Worm (Caenorhabditis elegans) whole organism, early embryonic: ENCODE measurements around the gene algn-8.
"Not testable (repeated sequence)": the region's sequence is repeated elsewhere in the genome, so short reads cannot be mapped to it uniquely, and the experiment has no call there.

Experiments used
- B0310.2 ChIP-seq: sonication (generic microtip); optimal IDR thresholded peaks from 2 replicates; lab custom pipeline; 2016; ENCODE audit warnings: mild to moderate bottlenecking, missing genetic modification characterization, missing compliant biosample characterization
- F13C5.2 ChIP-seq: sonication (generic microtip); optimal IDR thresholded peaks from 2 replicates; lab custom pipeline; 2017; ENCODE audit warnings: mild to moderate bottlenecking, missing genetic modification characterization, inconsistent platforms, missing compliant biosample characterization
- aly-1 ChIP-seq: sonication (generic microtip); optimal IDR thresholded peaks from 2 replicates; lab custom pipeline; 2016; ENCODE audit warnings: missing genetic modification characterization, missing compliant biosample characterization
- ama-1 ChIP-seq: fragments of 150-350 bp; optimal IDR thresholded peaks from 2 replicates; lab custom pipeline; 2014
- ceh-13 ChIP-seq: fragments of 200-800 bp; sonication (Bioruptor generic); optimal IDR thresholded peaks from 2 replicates; lab custom pipeline; 2018; ENCODE audit warnings: mild to moderate bottlenecking, missing genetic modification characterization, missing compliant biosample characterization
- ceh-36 ChIP-seq: sonication (generic microtip); optimal IDR thresholded peaks from 2 replicates; lab custom pipeline; 2016; ENCODE audit warnings: missing genetic modification characterization, inconsistent platforms, missing compliant biosample characterization
- ets-7 ChIP-seq: sonication (generic microtip); optimal IDR thresholded peaks from 2 replicates; lab custom pipeline; 2016; ENCODE audit warnings: missing genotype, missing genetic modification characterization, missing compliant biosample characterization
- flt-1 ChIP-seq: fragments of 200-800 bp; sonication (Bioruptor generic); IDR thresholded peaks from 2 replicates; pipeline ENCODE4 v1.3.6; 2022; ENCODE audit warnings: missing genetic modification characterization, missing compliant biosample characterization
- hmbx-1 ChIP-seq: sonication (generic microtip); optimal IDR thresholded peaks from 2 replicates; lab custom pipeline; 2016; ENCODE audit warnings: mild to moderate bottlenecking, missing genetic modification characterization, missing compliant biosample characterization
- hmg-4 ChIP-seq: fragments of 200-800 bp; sonication (Bioruptor generic); optimal IDR thresholded peaks from 2 replicates; lab custom pipeline; 2018; ENCODE audit warnings: mild to moderate bottlenecking, missing genetic modification characterization, missing compliant biosample characterization
- hnd-1 ChIP-seq: sonication (generic microtip); optimal IDR thresholded peaks from 2 replicates; lab custom pipeline; 2016; ENCODE audit warnings: missing genetic modification characterization, missing compliant biosample characterization
- pes-1 ChIP-seq: fragments of 200-800 bp; sonication (Bioruptor generic); IDR thresholded peaks from 2 replicates; pipeline ENCODE4 v1.3.6; 2022; ENCODE audit warnings: missing genetic modification reagents, missing genetic modification characterization, missing compliant biosample characterization
- scrt-1 ChIP-seq: fragments of 200-800 bp; sonication (Bioruptor generic); IDR thresholded peaks from 2 replicates; pipeline ENCODE4 v1.3.6; 2022; ENCODE audit warnings: missing genetic modification characterization, missing compliant biosample characterization
- sea-1 ChIP-seq: fragments of 200-800 bp; sonication (Bioruptor generic); conservative IDR thresholded peaks from 2 replicates; pipeline ENCODE4 v1.3.6; 2022; ENCODE audit warnings: missing genetic modification characterization, missing compliant biosample characterization
- tbx-11 ChIP-seq: fragments of 200-800 bp; sonication (Bioruptor generic); IDR thresholded peaks from 2 replicates; pipeline ENCODE4 v1.3.6; 2022; ENCODE audit warnings: missing genetic modification characterization, missing compliant biosample characterization
- tbx-37 ChIP-seq: fragments of 200-800 bp; sonication (Bioruptor generic); conservative IDR thresholded peaks from 2 replicates; pipeline ENCODE4 v1.3.6; 2022; ENCODE audit warnings: missing genetic modification reagents, missing genetic modification characterization, missing compliant biosample characterization
- tra-4 ChIP-seq: sonication (generic microtip); optimal IDR thresholded peaks from 2 replicates; lab custom pipeline; 2017; ENCODE audit warnings: missing genetic modification characterization, missing compliant biosample characterization

algn-8 gene

ce11 chrII:9879815-9880214, 6.4 kb downstream of the algn-8 start:
- TF ChIP-seq ets-7 (tag; lab: Kevin White, UChicago) (no peak), aly-1 (tag; lab: Kevin White, UChicago) (no peak), tbx-37 (GFP tag; lab: Robert Waterston, UW) (no peak), ama-1 (no peak), F13C5.2 (no peak), pes-1 (GFP tag; lab: Robert Waterston, UW) (no peak), hmbx-1 (no peak), flt-1 (GFP tag; lab: Robert Waterston, UW) (no peak), scrt-1 (GFP tag; lab: Robert Waterston, UW) (no peak), B0310.2 (tag; lab: Kevin White, UChicago) (no peak), hnd-1 (no peak), ceh-13 (GFP tag; lab: Kevin White, UChicago) (no peak), tbx-11 (GFP tag; lab: Robert Waterston, UW) (no peak)

- TF ChIP-seq sea-1 (GFP tag; lab: Robert Waterston, UW) (no peak), hmbx-1 (no peak), ceh-36 (tag; lab: Kevin White, UChicago) (no peak), tra-4 (no peak), tbx-11 (GFP tag; lab: Robert Waterston, UW) (no peak), aly-1 (tag; lab: Kevin White, UChicago) (no peak), hnd-1 (no peak), flt-1 (GFP tag; lab: Robert Waterston, UW) (no peak), scrt-1 (GFP tag; lab: Robert Waterston, UW) (no peak), hmg-4 (GFP tag; lab: Kevin White, UChicago) (no peak), ceh-13 (GFP tag; lab: Kevin White, UChicago) (no peak), B0310.2 (tag; lab: Kevin White, UChicago) (no peak), tbx-37 (GFP tag; lab: Robert Waterston, UW) (no peak), pes-1 (GFP tag; lab: Robert Waterston, UW) (no peak), ama-1 (no peak), ets-7 (tag; lab: Kevin White, UChicago) (no peak)
These were observed 11.6 kb downstream of the algn-8 start, which contains the start of the genes chil-2 and ctsa-3.2 for ce11 chrII:9874508-9875229. Gene chil-2 (minus strand): TSS chrII:9874608. Gene ctsa-3.2 (plus strand): TSS chrII:9875179.

- no peak for TF ChIP-seq ceh-36 (tag; lab: Kevin White, UChicago)
- TF ChIP-seq hmbx-1: no peak
- TF ChIP-seq tra-4: no peak
- no peak for TF ChIP-seq flt-1 (GFP tag; lab: Robert Waterston, UW)
- no peak for TF ChIP-seq ets-7 (tag; lab: Kevin White, UChicago)
- no peak for TF ChIP-seq ama-1
- TF ChIP-seq tbx-37 (GFP tag; lab: Robert Waterston, UW): no peak
- TF ChIP-seq scrt-1 (GFP tag; lab: Robert Waterston, UW): no peak
- TF ChIP-seq aly-1 (tag; lab: Kevin White, UChicago): no peak
- no peak for TF ChIP-seq sea-1 (GFP tag; lab: Robert Waterston, UW)
- no peak for TF ChIP-seq F13C5.2
- TF ChIP-seq hnd-1: no peak
- no peak for TF ChIP-seq ceh-13 (GFP tag; lab: Kevin White, UChicago)
- no peak for TF ChIP-seq B0310.2 (tag; lab: Kevin White, UChicago)
- TF ChIP-seq tbx-11 (GFP tag; lab: Robert Waterston, UW): no peak
- no peak for TF ChIP-seq pes-1 (GFP tag; lab: Robert Waterston, UW)
These were observed 13.3 kb downstream of the algn-8 start, which contains the start of gene chil-8 for ce11 chrII:9872961-9873360. Gene chil-8 (minus strand): TSS chrII:9873061.

ce11 chrII:9871061-9871460, 15.2 kb downstream of the algn-8 start, which contains the start of gene chil-7:
Gene chil-7 (minus strand): TSS chrII:9871172.
- TF ChIP-seq scrt-1 (GFP tag; lab: Robert Waterston, UW): no peak
- TF ChIP-seq ets-7 (tag; lab: Kevin White, UChicago): no peak
- no peak for TF ChIP-seq B0310.2 (tag; lab: Kevin White, UChicago)
- no peak for TF ChIP-seq tbx-37 (GFP tag; lab: Robert Waterston, UW)
- TF ChIP-seq pes-1 (GFP tag; lab: Robert Waterston, UW): no peak
- no peak for TF ChIP-seq F13C5.2
- no peak for TF ChIP-seq hmg-4 (GFP tag; lab: Kevin White, UChicago)
- no peak for TF ChIP-seq hmbx-1
- TF ChIP-seq flt-1 (GFP tag; lab: Robert Waterston, UW): no peak

ce11 chrII:9868698-9869097, 17.5 kb downstream of the algn-8 start, which contains the start of gene old-1:
Gene old-1 (minus strand): TSS chrII:9868747.
- TF ChIP-seq tbx-11 (GFP tag; lab: Robert Waterston, UW): no peak
- TF ChIP-seq aly-1 (tag; lab: Kevin White, UChicago): no peak
- TF ChIP-seq flt-1 (GFP tag; lab: Robert Waterston, UW): no peak

- TF ChIP-seq tbx-37 (GFP tag; lab: Robert Waterston, UW) (no peak), F13C5.2 (no peak), ceh-13 (GFP tag; lab: Kevin White, UChicago) (no peak)
These were observed 18.0 kb downstream of the algn-8 start for ce11 chrII:9868207-9868606.

- not testable (repeated sequence) for TF ChIP-seq tbx-37 (GFP tag; lab: Robert Waterston, UW); F13C5.2; hmg-4 (GFP tag; lab: Kevin White, UChicago)
These were observed 19.9 kb downstream of the algn-8 start, which contains the start of gene chil-1 for ce11 chrII:9866378-9866777. Gene chil-1 (minus strand): TSS chrII:9866478.

- TF ChIP-seq ceh-36 (tag; lab: Kevin White, UChicago): no peak
- TF ChIP-seq aly-1 (tag; lab: Kevin White, UChicago): no peak
These were observed 24.1 kb downstream of the algn-8 start, which contains the start of gene C08H9.18 for ce11 chrII:9862147-9862546. Gene C08H9.18 (minus strand): TSS chrII:9862247.
